Worm (Caenorhabditis elegans) whole organism, young adult: ENCODE measurements around the gene col-170.

Experiments used
- C06A6.2 ChIP-seq: fragments of 200-800 bp; sonication (Bioruptor generic); conservative IDR thresholded peaks from 2 replicates; pipeline ENCODE4 v1.3.6; 2022; ENCODE audit warnings: missing genetic modification characterization, missing compliant biosample characterization
- F10E7.11 ChIP-seq: sonication (generic microtip); optimal IDR thresholded peaks from 2 replicates; lab custom pipeline; 2017; ENCODE audit warnings: mild to moderate bottlenecking, missing genetic modification characterization, moderate library complexity, missing compliant biosample characterization
- F22D6.2 ChIP-seq: sonication (generic microtip); optimal IDR thresholded peaks from 2 replicates; lab custom pipeline; 2016; ENCODE audit warnings: mild to moderate bottlenecking, missing genetic modification characterization, missing compliant biosample characterization
- F39B2.1 ChIP-seq: fragments of 200-800 bp; sonication (Bioruptor generic); IDR thresholded peaks from 2 replicates; pipeline ENCODE4 v1.3.6; 2022; ENCODE audit warnings: missing genetic modification reagents, missing genetic modification characterization, missing compliant biosample characterization
- F52B5.7 ChIP-seq: sonication (generic microtip); optimal IDR thresholded peaks from 2 replicates; lab custom pipeline; 2016; ENCODE audit warnings: mild to moderate bottlenecking, missing genetic modification characterization, missing compliant biosample characterization
- F55B11.4 ChIP-seq: sonication (generic microtip); optimal IDR thresholded peaks from 2 replicates; lab custom pipeline; 2016; ENCODE audit warnings: missing compliant biosample characterization, missing genetic modification characterization, borderline replicate concordance; ENCODE audit not compliant: insufficient read depth
- F57A8.1 ChIP-seq: fragments of 200-800 bp; sonication (Bioruptor generic); optimal IDR thresholded peaks from 2 replicates; lab custom pipeline; 2018; ENCODE audit warnings: mild to moderate bottlenecking, missing genetic modification characterization, moderate library complexity, missing compliant biosample characterization
- F57C9.4 ChIP-seq: sonication (generic microtip); optimal IDR thresholded peaks from 2 replicates; lab custom pipeline; 2017; ENCODE audit warnings: mild to moderate bottlenecking, missing genetic modification characterization, missing compliant biosample characterization
- Y56A3A.18 ChIP-seq: fragments of 200-800 bp; sonication (Bioruptor generic); IDR thresholded peaks from 2 replicates; pipeline ENCODE4 v1.3.6; 2022; ENCODE audit warnings: missing genetic modification reagents, missing genetic modification characterization, missing compliant biosample characterization
- ama-1 ChIP-seq, 3 experiments: fragments of 150-350 bp in 1 of 3; sonication (generic microtip) in 2 of 3; optimal IDR thresholded peaks; 2 replicates each; lab custom pipeline; 2014 to 2018; ENCODE audit warnings: missing biosample characterization in 2 of 3, missing genetic modification characterization in 2 of 3, missing genetic modification reagents in 2 of 3
- attf-3 ChIP-seq: fragments of 200-800 bp; sonication (Bioruptor generic); conservative IDR thresholded peaks from 2 replicates; pipeline ENCODE4 v1.3.6; 2022; ENCODE audit warnings: missing genetic modification reagents, missing genetic modification characterization, missing compliant biosample characterization
- bed-1 ChIP-seq: fragments of 200-800 bp; sonication (Bioruptor generic); IDR thresholded peaks from 2 replicates; pipeline ENCODE4 v1.3.6; 2022; ENCODE audit warnings: missing genetic modification reagents, missing genetic modification characterization, missing compliant biosample characterization
- bed-2 ChIP-seq: fragments of 200-800 bp; sonication (Bioruptor generic); IDR thresholded peaks from 2 replicates; pipeline ENCODE4 v1.3.6; 2022; ENCODE audit warnings: missing genetic modification reagents, missing genetic modification characterization, missing compliant biosample characterization
- ccch-3 ChIP-seq: fragments of 200-800 bp; sonication (Bioruptor generic); optimal IDR thresholded peaks from 2 replicates; lab custom pipeline; 2018; ENCODE audit warnings: mild to moderate bottlenecking, missing genetic modification characterization, missing compliant biosample characterization
- cebp-2 ChIP-seq: fragments of 200-800 bp; sonication (Bioruptor generic); IDR thresholded peaks from 2 replicates; pipeline ENCODE4 v1.3.6; 2022; ENCODE audit warnings: missing genetic modification characterization, missing compliant biosample characterization
- ceh-27 ChIP-seq: fragments of 200-800 bp; sonication (Bioruptor generic); optimal IDR thresholded peaks from 2 replicates; lab custom pipeline; 2018; ENCODE audit warnings: mild to moderate bottlenecking, missing genetic modification characterization, moderate library complexity, missing compliant biosample characterization
- ceh-40 ChIP-seq: fragments of 200-800 bp; sonication (Bioruptor generic); IDR thresholded peaks from 2 replicates; pipeline ENCODE4 v1.3.6; 2022; ENCODE audit warnings: missing genetic modification characterization, missing compliant biosample characterization
- ceh-79 ChIP-seq: sonication (generic microtip); optimal IDR thresholded peaks from 2 replicates; lab custom pipeline; 2017; ENCODE audit warnings: mild to moderate bottlenecking, missing genetic modification characterization, missing compliant biosample characterization
- ceh-91 ChIP-seq: fragments of 200-800 bp; sonication (Bioruptor generic); IDR thresholded peaks from 2 replicates; pipeline ENCODE4 v1.3.6; 2022; ENCODE audit warnings: missing genetic modification reagents, missing genetic modification characterization, missing compliant biosample characterization
- chd-7 ChIP-seq: sonication (generic microtip); optimal IDR thresholded peaks from 2 replicates; lab custom pipeline; 2016; ENCODE audit warnings: mild to moderate bottlenecking, missing genetic modification characterization, moderate library complexity, missing compliant biosample characterization
- ets-4 ChIP-seq: fragments of 200-800 bp; sonication (Bioruptor generic); optimal IDR thresholded peaks from 2 replicates; lab custom pipeline; 2018; ENCODE audit warnings: mild to moderate bottlenecking, missing genetic modification characterization, missing compliant biosample characterization
- fkh-3 ChIP-seq: sonication (generic microtip); optimal IDR thresholded peaks from 2 replicates; lab custom pipeline; 2016; ENCODE audit warnings: mild to moderate bottlenecking, missing genetic modification characterization, missing compliant biosample characterization
- him-1 ChIP-seq: sonication (generic microtip); optimal IDR thresholded peaks from 2 replicates; lab custom pipeline; 2016; ENCODE audit warnings: missing genotype, missing genetic modification reagents, missing genetic modification characterization, missing compliant biosample characterization
- hmg-1.2 ChIP-seq: fragments of 200-800 bp; sonication (Bioruptor generic); IDR thresholded peaks from 2 replicates; pipeline ENCODE4 v1.3.6; 2022; ENCODE audit warnings: missing genetic modification reagents, missing genetic modification characterization, missing compliant biosample characterization
- hmg-20 ChIP-seq: fragments of 200-800 bp; sonication (Bioruptor generic); IDR thresholded peaks from 2 replicates; pipeline ENCODE4 v1.3.6; 2022; ENCODE audit warnings: missing genetic modification reagents, missing genetic modification characterization, missing compliant biosample characterization
- hsf-1 ChIP-seq: fragments of 200-800 bp; sonication (Bioruptor generic); IDR thresholded peaks from 2 replicates; pipeline ENCODE4 v1.3.6; 2022; ENCODE audit warnings: missing genetic modification reagents, missing genetic modification characterization, missing compliant biosample characterization
- lin-26 ChIP-seq: fragments of 200-800 bp; sonication (Bioruptor generic); IDR thresholded peaks from 2 replicates; pipeline ENCODE4 v1.3.6; 2022; ENCODE audit warnings: missing genetic modification reagents, missing genetic modification characterization, missing compliant biosample characterization
- lin-54 ChIP-seq: fragments of 200-800 bp; sonication (Bioruptor generic); optimal IDR thresholded peaks from 2 replicates; lab custom pipeline; 2018; ENCODE audit warnings: mild to moderate bottlenecking, missing genetic modification characterization, missing compliant biosample characterization
- lsl-1 ChIP-seq: fragments of 200-800 bp; sonication (Bioruptor generic); optimal IDR thresholded peaks from 2 replicates; lab custom pipeline; 2018; ENCODE audit warnings: mild to moderate bottlenecking, missing genetic modification characterization, moderate library complexity, missing compliant biosample characterization
- lsy-27 ChIP-seq: sonication (generic microtip); optimal IDR thresholded peaks from 2 replicates; lab custom pipeline; 2017; ENCODE audit warnings: missing genetic modification characterization, mild to moderate bottlenecking, missing compliant biosample characterization, antibody characterized with exemption, missing genotype, borderline replicate concordance; ENCODE audit not compliant: insufficient read depth
- madf-8 ChIP-seq: fragments of 200-800 bp; sonication (Bioruptor generic); conservative IDR thresholded peaks from 2 replicates; pipeline ENCODE4 v1.3.6; 2022; ENCODE audit warnings: missing genetic modification reagents, missing genetic modification characterization, missing compliant biosample characterization
- nfya-1 ChIP-seq: sonication (generic microtip); optimal IDR thresholded peaks from 2 replicates; lab custom pipeline; 2017; ENCODE audit warnings: antibody characterized with exemption, missing compliant biosample characterization, missing genetic modification characterization, borderline replicate concordance; ENCODE audit not compliant: insufficient read depth
- nfya-2 ChIP-seq: fragments of 200-800 bp; sonication (Bioruptor generic); IDR thresholded peaks from 2 replicates; pipeline ENCODE4 v1.3.6; 2022; ENCODE audit warnings: missing genetic modification reagents, missing genetic modification characterization, missing compliant biosample characterization
- nhr-120 ChIP-seq: fragments of 200-800 bp; sonication (Bioruptor generic); IDR thresholded peaks from 2 replicates; pipeline ENCODE4 v1.3.6; 2022; ENCODE audit warnings: missing genetic modification characterization, missing compliant biosample characterization
- nhr-179 ChIP-seq: sonication (generic microtip); optimal IDR thresholded peaks from 2 replicates; lab custom pipeline; 2016; ENCODE audit warnings: mild to moderate bottlenecking, missing genetic modification characterization, missing compliant biosample characterization
- nhr-27 ChIP-seq: fragments of 200-800 bp; sonication (Bioruptor generic); optimal IDR thresholded peaks from 2 replicates; lab custom pipeline; 2018; ENCODE audit warnings: mild to moderate bottlenecking, missing genetic modification characterization, moderate library complexity, missing compliant biosample characterization
- nhr-90 ChIP-seq: sonication (generic microtip); optimal IDR thresholded peaks from 2 replicates; lab custom pipeline; 2016; ENCODE audit warnings: missing genotype, mild to moderate bottlenecking, missing genetic modification characterization, missing compliant biosample characterization
- pbrm-1 ChIP-seq: fragments of 200-800 bp; sonication (Bioruptor generic); IDR thresholded peaks from 2 replicates; pipeline ENCODE4 v1.3.6; 2022; ENCODE audit warnings: missing genetic modification reagents, missing genetic modification characterization, missing compliant biosample characterization
- rpc-1 ChIP-seq, 2 experiments: fragments of 150-350 bp in 1 of 2; sonication (generic microtip) in 1 of 2; optimal IDR thresholded peaks; 2 replicates each; lab custom pipeline; 2014 to 2018; ENCODE audit warnings: missing biosample characterization in 1 of 2, missing genetic modification characterization in 1 of 2, missing genetic modification reagents in 1 of 2, missing genotype in 1 of 2
- sdz-38 ChIP-seq: sonication (generic microtip); optimal IDR thresholded peaks from 2 replicates; lab custom pipeline; 2016; ENCODE audit warnings: missing genotype, missing genetic modification characterization, missing compliant biosample characterization
- snpc-4 ChIP-seq, 5 experiments: fragments of 150-350 bp in 1 of 5; sonication (generic microtip) in 4 of 5; optimal IDR thresholded peaks; 2 replicates each; lab custom pipeline; 2014 to 2018; ENCODE audit warnings: missing genetic modification characterization in 5 of 5, missing biosample characterization in 3 of 5, antibody characterized with exemption in 2 of 5, mild to moderate bottlenecking in 2 of 5, missing compliant biosample characterization in 2 of 5, missing genotype in 2 of 5, moderate library complexity in 2 of 5, missing genetic modification reagents in 1 of 5
- tlf-1 ChIP-seq: fragments of 200-800 bp; sonication (Bioruptor generic); optimal IDR thresholded peaks from 2 replicates; lab custom pipeline; 2018; ENCODE audit warnings: mild to moderate bottlenecking, missing genetic modification characterization, missing compliant biosample characterization
- unc-62 ChIP-seq: fragments of 150-350 bp; optimal IDR thresholded peaks from 2 replicates; lab custom pipeline; 2014; ENCODE audit warnings: missing biosample characterization, missing genetic modification reagents, missing genetic modification characterization
- ztf-26 ChIP-seq: sonication (generic microtip); optimal IDR thresholded peaks from 2 replicates; lab custom pipeline; 2017; ENCODE audit warnings: missing genetic modification characterization, missing compliant biosample characterization
- ztf-6 ChIP-seq: fragments of 200-800 bp; sonication (Bioruptor generic); IDR thresholded peaks from 2 replicates; pipeline ENCODE4 v1.3.6; 2022; ENCODE audit warnings: missing genetic modification reagents, missing genetic modification characterization, missing compliant biosample characterization

The col-170 gene

ce11 chrX:6371192-6372116, 39.9 kb downstream of the col-170 start (continued):
- TF ChIP-seq snpc-4 (GFP tag; optimal IDR thresholded peaks at IDR 0.05; lab: Kevin White, UChicago) (peak; percentile 48), snpc-4 (tag; optimal IDR thresholded peaks at IDR 0.05; lab: Kevin White, UChicago) (peak in 3 of 4 experiments; percentile 7 to 71 (median 49)), F52B5.7 (tag; lab: Kevin White, UChicago) (no peak), ccch-3 (GFP tag; lab: Kevin White, UChicago) (no peak), nhr-120 (GFP tag; lab: Robert Waterston, UW) (0 out of 2 replicates have a peak, but pooled peaks have one; percentile 65), nhr-27 (tag; lab: Kevin White, UChicago) (no peak), hmg-20 (GFP tag; lab: Robert Waterston, UW) (no peak), F39B2.1 (GFP tag; lab: Robert Waterston, UW) (no peak), C06A6.2 (no peak), chd-7 (tag; lab: Kevin White, UChicago) (no peak), cebp-2 (GFP tag; lab: Robert Waterston, UW) (no peak), ceh-27 (peak; percentile 47), tlf-1 (GFP tag; lab: Kevin White, UChicago) (no peak), nfya-2 (GFP tag; lab: Robert Waterston, UW) (no peak), F57C9.4 (no peak), hsf-1 (GFP tag; lab: Robert Waterston, UW) (no peak), ztf-6 (no peak), lin-54 (GFP tag; lab: Kevin White, UChicago) (no peak), ztf-26 (tag; lab: Kevin White, UChicago) (peak; percentile 57), F55B11.4 (tag; lab: Kevin White, UChicago) (no peak), attf-3 (GFP tag; lab: Robert Waterston, UW) (no peak), ama-1 (optimal IDR thresholded peaks at IDR 0.05; lab: Kevin White, UChicago) (no peak), ama-1 (GFP tag; optimal IDR thresholded peaks at IDR 0.05; lab: Kevin White, UChicago) (peak in 1 of 2 experiments; percentile 78), sdz-38 (no peak), ceh-91 (no peak), hmg-1.2 (GFP tag; lab: Robert Waterston, UW) (peak; percentile 85), F10E7.11 (peak; percentile 26), F57A8.1 (GFP tag; lab: Kevin White, UChicago) (no peak), Y56A3A.18 (GFP tag; lab: Robert Waterston, UW) (no peak; the same call in 1 of the 2 replicates), bed-1 (no peak), nfya-1 (tag; lab: Kevin White, UChicago) (no peak), rpc-1 (optimal IDR thresholded peaks at IDR 0.05; lab: Kevin White, UChicago) (peak; percentile 89), rpc-1 (tag; optimal IDR thresholded peaks at IDR 0.05; lab: Kevin White, UChicago) (peak; percentile 95), bed-2 (no peak), ceh-40 (peak; percentile 72; the same call in 1 of the 2 replicates), nhr-90 (tag; lab: Kevin White, UChicago) (peak; percentile 81), ets-4 (GFP tag; lab: Kevin White, UChicago) (no peak), him-1 (tag; lab: Kevin White, UChicago) (peak; percentile 93), ceh-79 (peak; percentile 63), F22D6.2 (tag; lab: Kevin White, UChicago) (no peak), pbrm-1 (GFP tag; lab: Robert Waterston, UW) (peak; percentile 85), lsl-1 (GFP tag; lab: Kevin White, UChicago) (no peak), fkh-3 (peak; percentile 36), lin-26 (GFP tag; lab: Robert Waterston, UW) (peak; percentile 89; the same call in 1 of the 2 replicates), lsy-27 (tag; lab: Kevin White, UChicago) (peak; percentile 13), madf-8 (no peak), unc-62 (no peak), nhr-179 (tag; lab: Kevin White, UChicago) (peak; percentile 58)
